Worm (Caenorhabditis elegans) whole organism, midembryonic: ENCODE measurements around the gene Y62H9A.2.

Experiments used
- T22C8.4 ChIP-seq: fragments of 200-800 bp; sonication (Bioruptor generic); IDR thresholded peaks from 2 replicates; pipeline ENCODE4 v1.3.6; 2022; ENCODE audit warnings: missing genetic modification characterization, missing compliant biosample characterization
- cog-1 ChIP-seq: sonication (generic microtip); optimal IDR thresholded peaks from 2 replicates; lab custom pipeline; 2016; ENCODE audit warnings: missing genetic modification characterization, missing compliant biosample characterization
- flt-1 ChIP-seq: fragments of 200-800 bp; sonication (Bioruptor generic); IDR thresholded peaks from 2 replicates; pipeline ENCODE4 v1.3.6; 2022; ENCODE audit warnings: missing genetic modification characterization, missing compliant biosample characterization
- klf-2 ChIP-seq: fragments of 200-800 bp; sonication (Bioruptor generic); conservative IDR thresholded peaks from 2 replicates; pipeline ENCODE4 v1.3.6; 2022; ENCODE audit warnings: missing genetic modification reagents, missing genetic modification characterization, missing compliant biosample characterization
- med-1 ChIP-seq: sonication (generic microtip); optimal IDR thresholded peaks from 2 replicates; lab custom pipeline; 2017; ENCODE audit warnings: missing genetic modification characterization, mild to moderate bottlenecking, missing compliant biosample characterization, antibody characterized with exemption, missing genetic modification reagents; ENCODE audit not compliant: insufficient read depth
- ref-1 ChIP-seq: fragments of 200-800 bp; sonication (Bioruptor generic); conservative IDR thresholded peaks from 2 replicates; pipeline ENCODE4 v1.3.6; 2022; ENCODE audit warnings: missing genetic modification reagents, missing genetic modification characterization, missing compliant biosample characterization
- tab-1 ChIP-seq: fragments of 200-800 bp; sonication (Bioruptor generic); IDR thresholded peaks from 2 replicates; pipeline ENCODE4 v1.3.6; 2022; ENCODE audit warnings: missing genetic modification characterization, missing compliant biosample characterization
- ztf-23 ChIP-seq: fragments of 200-800 bp; sonication (Bioruptor generic); IDR thresholded peaks from 2 replicates; pipeline ENCODE4 v1.3.6; 2022; ENCODE audit warnings: missing genetic modification reagents, missing genetic modification characterization, missing compliant biosample characterization
- ztf-29 ChIP-seq: fragments of 200-800 bp; sonication (Bioruptor generic); IDR thresholded peaks from 2 replicates; pipeline ENCODE4 v1.3.6; 2022; ENCODE audit warnings: missing genetic modification reagents, missing genetic modification characterization, missing compliant biosample characterization

The Y62H9A.2 gene

ce11 chrX:11878109-11878508 lies at the start of gene Y62H9A.2:
Gene Y62H9A.2 (minus strand): TSS chrX:11878209.
- no peak for TF ChIP-seq T22C8.4 (GFP tag; lab: Robert Waterston, UW)

- TF ChIP-seq ztf-29 (GFP tag; lab: Robert Waterston, UW) (no peak), flt-1 (GFP tag; lab: Robert Waterston, UW) (no peak), ref-1 (no peak), cog-1 (no peak), T22C8.4 (GFP tag; lab: Robert Waterston, UW) (no peak), klf-2 (GFP tag; lab: Robert Waterston, UW) (no peak), ztf-23 (GFP tag; lab: Robert Waterston, UW) (no peak), tab-1 (no peak), med-1 (GFP tag; lab: Kevin White, UChicago) (no peak)
These were observed 49.6 kb upstream of the Y62H9A.2 start, which contains the start of gene F55G7.4 for ce11 chrX:11927585-11927984. Gene F55G7.4 (plus strand): TSS chrX:11927885.

ce11 chrX:11925243-11925642 lies 47.2 kb upstream of the Y62H9A.2 start:
- no peak for TF ChIP-seq cog-1
- no peak for TF ChIP-seq ztf-29 (GFP tag; lab: Robert Waterston, UW)
- no peak for TF ChIP-seq flt-1 (GFP tag; lab: Robert Waterston, UW)
- no peak for TF ChIP-seq T22C8.4 (GFP tag; lab: Robert Waterston, UW)
- no peak for TF ChIP-seq med-1 (GFP tag; lab: Kevin White, UChicago)
- no peak for TF ChIP-seq klf-2 (GFP tag; lab: Robert Waterston, UW)
- TF ChIP-seq tab-1: no peak
- TF ChIP-seq ztf-23 (GFP tag; lab: Robert Waterston, UW): no peak
- no peak for TF ChIP-seq ref-1

ce11 chrX:11924158-11924557 lies 46.1 kb upstream of the Y62H9A.2 start, which contains the start of gene F55G7.1:
Gene F55G7.1 (plus strand): TSS chrX:11924433.
- TF ChIP-seq cog-1 (no peak), tab-1 (no peak), med-1 (GFP tag; lab: Kevin White, UChicago) (no peak), klf-2 (GFP tag; lab: Robert Waterston, UW) (no peak), flt-1 (GFP tag; lab: Robert Waterston, UW) (no peak), ztf-29 (GFP tag; lab: Robert Waterston, UW) (no peak), ztf-23 (GFP tag; lab: Robert Waterston, UW) (no peak), T22C8.4 (GFP tag; lab: Robert Waterston, UW) (no peak), ref-1 (no peak)

- no peak for TF ChIP-seq T22C8.4 (GFP tag; lab: Robert Waterston, UW)
- TF ChIP-seq cog-1: no peak
- TF ChIP-seq ztf-29 (GFP tag; lab: Robert Waterston, UW): no peak
- TF ChIP-seq med-1 (GFP tag; lab: Kevin White, UChicago): no peak
- no peak for TF ChIP-seq ztf-23 (GFP tag; lab: Robert Waterston, UW)
- no peak for TF ChIP-seq flt-1 (GFP tag; lab: Robert Waterston, UW)
These were observed 42.8 kb upstream of the Y62H9A.2 start, which contains the start of gene Y62H9A.14 for ce11 chrX:11920723-11921283. Gene Y62H9A.14 (plus strand): TSS chrX:11921233.

- no peak for TF ChIP-seq T22C8.4 (GFP tag; lab: Robert Waterston, UW)
- no peak for TF ChIP-seq flt-1 (GFP tag; lab: Robert Waterston, UW)
- no peak for TF ChIP-seq ztf-23 (GFP tag; lab: Robert Waterston, UW)
- no peak for TF ChIP-seq med-1 (GFP tag; lab: Kevin White, UChicago)
- TF ChIP-seq klf-2 (GFP tag; lab: Robert Waterston, UW): no peak
- TF ChIP-seq cog-1: no peak
- no peak for TF ChIP-seq ref-1
- TF ChIP-seq ztf-29 (GFP tag; lab: Robert Waterston, UW): no peak
- no peak for TF ChIP-seq tab-1
These were observed 40.0 kb upstream of the Y62H9A.2 start, which contains the start of gene Y62H9A.16 for ce11 chrX:11917994-11918393. Gene Y62H9A.16 (plus strand): TSS chrX:11918294.

- TF ChIP-seq T22C8.4 (GFP tag; lab: Robert Waterston, UW) (no peak), klf-2 (GFP tag; lab: Robert Waterston, UW) (no peak), tab-1 (no peak)
These were observed 38.7 kb upstream of the Y62H9A.2 start, which contains the start of gene Y62H9A.13 for ce11 chrX:11916705-11917104. Gene Y62H9A.13 (plus strand): TSS chrX:11917005.

ce11 chrX:11913824-11914223 lies 35.8 kb upstream of the Y62H9A.2 start, which contains the start of gene Y62H9A.12:
Gene Y62H9A.12 (plus strand): TSS chrX:11914124.
- TF ChIP-seq flt-1 (GFP tag; lab: Robert Waterston, UW) (no peak), ref-1 (no peak), tab-1 (no peak), ztf-29 (GFP tag; lab: Robert Waterston, UW) (no peak), T22C8.4 (GFP tag; lab: Robert Waterston, UW) (no peak)

ce11 chrX:11910046-11910445 lies 32.0 kb upstream of the Y62H9A.2 start, which contains the start of gene Y62H9A.15:
Gene Y62H9A.15 (minus strand): TSS chrX:11910145.
- TF ChIP-seq tab-1 (no peak), med-1 (GFP tag; lab: Kevin White, UChicago) (no peak), T22C8.4 (GFP tag; lab: Robert Waterston, UW) (no peak), cog-1 (no peak), ref-1 (no peak), ztf-23 (GFP tag; lab: Robert Waterston, UW) (no peak), flt-1 (GFP tag; lab: Robert Waterston, UW) (no peak), ztf-29 (GFP tag; lab: Robert Waterston, UW) (no peak), klf-2 (GFP tag; lab: Robert Waterston, UW) (no peak)

- no peak for TF ChIP-seq T22C8.4 (GFP tag; lab: Robert Waterston, UW)
- no peak for TF ChIP-seq ref-1
- no peak for TF ChIP-seq tab-1
- no peak for TF ChIP-seq ztf-23 (GFP tag; lab: Robert Waterston, UW)
- no peak for TF ChIP-seq klf-2 (GFP tag; lab: Robert Waterston, UW)
- no peak for TF ChIP-seq flt-1 (GFP tag; lab: Robert Waterston, UW)
- TF ChIP-seq cog-1: no peak
- no peak for TF ChIP-seq med-1 (GFP tag; lab: Kevin White, UChicago)
- TF ChIP-seq ztf-29 (GFP tag; lab: Robert Waterston, UW): no peak
These were observed 31.2 kb upstream of the Y62H9A.2 start for ce11 chrX:11909168-11909567.
